Worm (Caenorhabditis elegans): ENCODE measurements around the gene nlp-53.

DNA sequence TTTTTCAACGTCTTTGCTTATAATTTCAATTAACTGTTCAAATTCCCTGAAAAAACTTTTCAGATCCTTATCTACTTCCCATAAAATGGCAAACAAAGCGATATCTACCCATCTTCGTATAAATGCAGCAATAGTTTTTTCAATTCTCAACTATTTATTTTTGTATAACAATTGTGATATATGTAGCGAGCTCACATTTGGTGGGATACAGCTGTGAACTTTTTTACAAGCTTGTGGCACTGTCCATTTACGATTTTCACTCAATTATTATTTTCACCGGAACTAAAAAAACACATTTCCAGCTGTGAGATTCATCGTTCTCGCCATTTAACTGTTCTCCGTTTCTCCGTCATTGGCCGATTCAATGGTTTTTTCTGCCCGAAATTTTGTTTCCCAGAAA lies 32.1 kb downstream of the nlp-53 start, which contains the start of gene C40C9.4:
- TF ChIP-seq ceh-6 (GFP tag; optimal IDR thresholded peaks at IDR 0.05) (no peak), T23F11.4 (GFP tag; optimal IDR thresholded peaks at IDR 0.05) (no peak), hlh-6 (tag; optimal IDR thresholded peaks at IDR 0.05) (no peak)

Data from whole organism, late embryonic.